Worm (Caenorhabditis elegans) whole organism, L3 larva: ENCODE measurements around the gene txt-12.

Source experiments
- ceh-82 ChIP-seq: fragments of 150-350 bp; optimal IDR thresholded peaks from 2 replicates; lab custom pipeline; 2014; ENCODE audit warnings: missing biosample characterization, missing genetic modification characterization
- fkh-2 ChIP-seq: fragments of 150-350 bp; optimal IDR thresholded peaks from 2 replicates; lab custom pipeline; 2014; ENCODE audit warnings: missing biosample characterization, missing genetic modification reagents, missing genetic modification characterization
- hmg-11 ChIP-seq: sonication (generic microtip); optimal IDR thresholded peaks from 2 replicates; lab custom pipeline; 2016; ENCODE audit warnings: missing genetic modification characterization, missing compliant biosample characterization
- nhr-11 ChIP-seq: fragments of 150-350 bp; optimal IDR thresholded peaks from 2 replicates; lab custom pipeline; 2014; ENCODE audit warnings: missing biosample characterization, missing genetic modification characterization
- nhr-12 ChIP-seq: fragments of 150-350 bp; optimal IDR thresholded peaks from 2 replicates; lab custom pipeline; 2014; ENCODE audit warnings: missing biosample characterization, missing genetic modification characterization
- pha-4 ChIP-seq: fragments of 150-350 bp; optimal IDR thresholded peaks from 2 replicates; lab custom pipeline; 2014; ENCODE audit warnings: missing biosample characterization, missing genetic modification reagents, missing genetic modification characterization
- snpc-4 ChIP-seq: fragments of 150-350 bp; optimal IDR thresholded peaks from 2 replicates; lab custom pipeline; 2014; ENCODE audit warnings: missing biosample characterization, missing genetic modification characterization
- ztf-11 ChIP-seq: fragments of 150-350 bp; optimal IDR thresholded peaks from 2 replicates; lab custom pipeline; 2014; ENCODE audit warnings: missing biosample characterization, missing genetic modification characterization

- no peak for TF ChIP-seq nhr-11 (tag; lab: Kevin White, UChicago)
- no peak for TF ChIP-seq ztf-11 (tag; lab: Kevin White, UChicago)
- no peak for TF ChIP-seq fkh-2 (tag; lab: Kevin White, UChicago)
- no peak for TF ChIP-seq nhr-12 (tag; lab: Kevin White, UChicago)
- TF ChIP-seq ceh-82 (tag; lab: Kevin White, UChicago), result no peak
- TF ChIP-seq snpc-4, result no peak
- TF ChIP-seq pha-4, result no peak
- no peak for TF ChIP-seq hmg-11 (tag; lab: Kevin White, UChicago)
Observed at ce11 chrV:15088613-15089012, 4.2 kb upstream of the txt-12 start, which contains the start of gene C01G10.18.
